Fruit fly (Drosophila melanogaster) whole organism: ENCODE measurements around the gene CG2691.

Experiments used
- CG8478 ChIP-seq: fragments of >200 bp; optimal IDR thresholded peaks from 2 replicates; lab custom pipeline; 2018; ENCODE audit warnings: inconsistent platforms
- Dll ChIP-seq: fragments of >200 bp; optimal IDR thresholded peaks from 2 replicates; lab custom pipeline; 2017
- pan ChIP-seq: fragments of >200 bp; optimal IDR thresholded peaks from 2 replicates; lab custom pipeline; 2017
- psq ChIP-seq: fragments of >200 bp; optimal IDR thresholded peaks from 2 replicates; lab custom pipeline; 2017

dm6 chrX:13605381-13605780 is 18.8 kb downstream of the CG2691 start, which contains the start of gene CG11178:
- TF ChIP-seq pan (lab: Kevin White, UChicago) (no peak), Dll (lab: Kevin White, UChicago) (no peak), psq (lab: Kevin White, UChicago) (no peak), CG8478 (no peak)
